Worm (Caenorhabditis elegans): Measurements from ENCODE around the gene sqt-3.

DNA sequence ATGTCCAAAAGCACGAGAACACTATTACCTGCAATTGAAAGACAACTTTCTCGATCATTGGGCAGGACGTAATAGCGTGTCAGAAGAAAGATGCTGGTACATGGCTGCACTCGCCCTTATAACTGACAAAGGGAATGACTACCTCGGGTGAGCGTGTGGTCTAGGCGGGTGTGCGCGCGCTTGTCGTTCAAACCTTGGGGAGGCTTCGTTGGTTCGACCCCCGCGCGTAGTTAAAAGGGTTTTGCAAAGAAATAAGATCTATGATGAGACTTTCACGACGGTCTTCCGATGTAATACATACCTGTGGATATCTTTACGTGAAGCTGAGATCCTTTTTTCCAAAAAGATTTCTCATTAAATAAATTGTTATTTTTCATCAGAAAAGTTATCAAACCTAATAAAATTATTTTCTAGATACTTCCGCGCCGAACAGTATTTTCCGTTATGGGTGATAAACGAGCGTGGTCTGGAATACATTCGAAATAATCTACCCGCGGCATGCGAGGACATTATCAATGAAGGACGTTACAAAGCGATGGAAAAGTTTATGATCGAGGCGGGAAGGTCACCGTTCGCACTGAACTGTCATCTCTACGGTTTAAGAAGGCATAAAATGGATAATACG, 49.0 kb upstream of the sqt-3 start:
- TF ChIP-seq lin-13 (tag; optimal IDR thresholded peaks at IDR 0.05), result peak; percentile 92
- peak; percentile 95 for TF ChIP-seq ztf-11 (tag; optimal IDR thresholded peaks at IDR 0.05)
- peak; percentile 92 for TF ChIP-seq unc-39 (tag; optimal IDR thresholded peaks at IDR 0.05)
- peak; percentile 79 for TF ChIP-seq mep-1 (tag; optimal IDR thresholded peaks at IDR 0.05)
- TF ChIP-seq nhr-237 (tag; optimal IDR thresholded peaks at IDR 0.05), result peak; percentile 60
- TF ChIP-seq nhr-76 (tag; optimal IDR thresholded peaks at IDR 0.05), result peak; percentile 83
- peak; percentile 100 for TF ChIP-seq tbx-8 (GFP tag; optimal IDR thresholded peaks at IDR 0.05)
- TF ChIP-seq flh-1 (GFP tag; optimal IDR thresholded peaks at IDR 0.05), result peak; percentile 99
- TF ChIP-seq elt-1 (tag; optimal IDR thresholded peaks at IDR 0.05; ENCODE audit: borderline replicate concordance, insufficient read depth), result peak; percentile 82
- peak; percentile 82 for TF ChIP-seq elt-3 (tag; optimal IDR thresholded peaks at IDR 0.05)
